Worm (Caenorhabditis elegans) whole organism, L4/young adult: ENCODE data around the gene srxa-10.

ENCODE experiments used
- W03F9.2 ChIP-seq: fragments of 150-350 bp; optimal IDR thresholded peaks from 2 replicates; lab custom pipeline; 2014; ENCODE audit warnings: missing biosample characterization, missing genetic modification characterization
- dao-5 ChIP-seq: sonication (generic microtip); optimal IDR thresholded peaks from 2 replicates; lab custom pipeline; 2016; ENCODE audit warnings: missing genotype, missing genetic modification characterization, moderate library complexity, missing compliant biosample characterization
- him-1 ChIP-seq: sonication (generic microtip); optimal IDR thresholded peaks from 2 replicates; lab custom pipeline; 2016; ENCODE audit warnings: missing genotype, missing genetic modification reagents, missing genetic modification characterization, missing compliant biosample characterization

ce11 chrIII:9764718-9765117 lies 31.6 kb downstream of the srxa-10 start:
- TF ChIP-seq him-1 (tag; lab: Kevin White, UChicago) (no peak), dao-5 (tag; lab: Kevin White, UChicago) (no peak), W03F9.2 (no peak)
